Fruit fly (Drosophila melanogaster): ENCODE data around the gene CG5004.

CG5004 gene

DNA sequence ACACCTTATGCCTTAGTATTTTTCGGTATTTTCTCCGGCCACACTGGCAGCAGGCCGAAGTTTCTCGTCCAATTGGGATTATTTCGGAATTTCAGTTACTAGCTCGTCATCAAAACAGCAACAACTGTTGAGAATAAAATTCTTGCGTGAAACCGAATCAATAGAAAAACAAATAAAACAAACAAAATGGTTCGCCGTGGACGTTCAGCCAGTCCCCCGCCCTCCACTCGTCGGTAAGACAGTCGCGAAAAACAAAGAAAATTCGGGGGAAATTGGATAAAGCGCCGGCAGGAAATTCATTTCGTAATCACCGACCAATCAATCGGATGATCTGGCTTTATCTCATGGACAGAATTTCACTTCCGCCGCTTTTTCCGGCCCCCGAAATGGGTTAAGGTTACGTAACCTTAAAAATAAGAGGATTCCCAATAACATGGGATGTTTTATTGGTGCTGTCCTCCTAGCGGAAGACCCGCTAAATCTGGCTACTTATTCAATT, 41.6 kb downstream of the CG5004 start, which contains the start of gene Chchd2 (continued):
- no peak for TF ChIP-seq Hr51 (GFP tag; optimal IDR thresholded peaks at IDR 0.05)
- peak; percentile 39 for TF ChIP-seq scrt (GFP tag; optimal IDR thresholded peaks at IDR 0.05)
- TF ChIP-seq emc (GFP tag; optimal IDR thresholded peaks at IDR 0.05) = no peak
- peak in 1 of 3 experiments; percentile 40 for TF ChIP-seq Stat92E (GFP tag; optimal IDR thresholded peaks at IDR 0.05)
- TF ChIP-seq Med (GFP tag) = peak; percentile 20
- TF ChIP-seq YL-1 (GFP tag; optimal IDR thresholded peaks at IDR 0.05) = peak; percentile 75
- TF ChIP-seq sob (GFP tag; IDR thresholded peaks at IDR 0.05) = peak; percentile 6; the same call in 1 of the 2 replicates
- peak in 1 of 2 experiments; percentile 96 for TF ChIP-seq Pdp1 (GFP tag; optimal IDR thresholded peaks at IDR 0.05)
- TF ChIP-seq Dip3 (GFP tag; optimal IDR thresholded peaks at IDR 0.05) = no peak
- TF ChIP-seq CG4617 (GFP tag; optimal IDR thresholded peaks at IDR 0.05; ENCODE audit: borderline replicate concordance) = peak; percentile 44
- peak; percentile 15 for TF ChIP-seq CG10543 (GFP tag; optimal IDR thresholded peaks at IDR 0.05)
- no peak for TF ChIP-seq hkb (optimal IDR thresholded peaks at IDR 0.05)
- TF ChIP-seq hkb (GFP tag; IDR thresholded peaks at IDR 0.05) = peak; percentile 45; the same call in 1 of the 2 replicates
- peak; percentile 29 for TF ChIP-seq CG34376 (GFP tag; optimal IDR thresholded peaks at IDR 0.05)
- TF ChIP-seq bigmax (GFP tag; optimal IDR thresholded peaks at IDR 0.05) = peak; percentile 82
- peak; percentile 87 for TF ChIP-seq Sry-β (GFP tag; optimal IDR thresholded peaks at IDR 0.05)
- peak; percentile 31 for TF ChIP-seq hbn (GFP tag; IDR thresholded peaks at IDR 0.05; ENCODE audit: partially characterized antibody)
- peak; percentile 38 for TF ChIP-seq kni (GFP tag; optimal IDR thresholded peaks at IDR 0.05)
- no peak for TF ChIP-seq HmgZ (tag; optimal IDR thresholded peaks at IDR 0.05)
- TF ChIP-seq zen2 (GFP tag; IDR thresholded peaks at IDR 0.05; ENCODE audit: partially characterized antibody) = 0 out of 3 replicates have a peak, but pooled peaks have one; percentile 11
- peak; percentile 13 for TF ChIP-seq pfk (GFP tag; optimal IDR thresholded peaks at IDR 0.05)
- peak; percentile 13 for TF ChIP-seq her (GFP tag; optimal IDR thresholded peaks at IDR 0.05)
- TF ChIP-seq CG2875 (GFP tag; optimal IDR thresholded peaks at IDR 0.05) = peak; percentile 5
- TF ChIP-seq Fer3 (tag; optimal IDR thresholded peaks at IDR 0.05) = peak; percentile 11
- no peak for TF ChIP-seq ind (GFP tag; optimal IDR thresholded peaks at IDR 0.05)
- no peak for TF ChIP-seq CG12104 (GFP tag; optimal IDR thresholded peaks at IDR 0.05)
- TF ChIP-seq HLH4C (GFP tag; IDR thresholded peaks at IDR 0.05; ENCODE audit: partially characterized antibody) = peak; percentile 7; the same call in 2 of the 3 replicates
- TF ChIP-seq nom (GFP tag; optimal IDR thresholded peaks at IDR 0.05) = peak; percentile 50
- peak; percentile 22 for TF ChIP-seq PHDP (tag; optimal IDR thresholded peaks at IDR 0.05)
- TF ChIP-seq Jarid2 (GFP tag; optimal IDR thresholded peaks at IDR 0.05) = peak; percentile 61
- TF ChIP-seq CG15514 (GFP tag; optimal IDR thresholded peaks at IDR 0.05) = peak; percentile 18
- TF ChIP-seq gfzf (GFP tag; optimal IDR thresholded peaks at IDR 0.05) = peak; percentile 62
- peak; percentile 11 for TF ChIP-seq CG9797 (GFP tag; optimal IDR thresholded peaks at IDR 0.05)
- 0 out of 2 replicates have a peak, but pooled peaks have one; percentile 28 for TF ChIP-seq MBD-R2 (GFP tag; IDR thresholded peaks at IDR 0.05)
- peak; percentile 86 for TF ChIP-seq Elba2 (GFP tag; optimal IDR thresholded peaks at IDR 0.05)

DNA sequence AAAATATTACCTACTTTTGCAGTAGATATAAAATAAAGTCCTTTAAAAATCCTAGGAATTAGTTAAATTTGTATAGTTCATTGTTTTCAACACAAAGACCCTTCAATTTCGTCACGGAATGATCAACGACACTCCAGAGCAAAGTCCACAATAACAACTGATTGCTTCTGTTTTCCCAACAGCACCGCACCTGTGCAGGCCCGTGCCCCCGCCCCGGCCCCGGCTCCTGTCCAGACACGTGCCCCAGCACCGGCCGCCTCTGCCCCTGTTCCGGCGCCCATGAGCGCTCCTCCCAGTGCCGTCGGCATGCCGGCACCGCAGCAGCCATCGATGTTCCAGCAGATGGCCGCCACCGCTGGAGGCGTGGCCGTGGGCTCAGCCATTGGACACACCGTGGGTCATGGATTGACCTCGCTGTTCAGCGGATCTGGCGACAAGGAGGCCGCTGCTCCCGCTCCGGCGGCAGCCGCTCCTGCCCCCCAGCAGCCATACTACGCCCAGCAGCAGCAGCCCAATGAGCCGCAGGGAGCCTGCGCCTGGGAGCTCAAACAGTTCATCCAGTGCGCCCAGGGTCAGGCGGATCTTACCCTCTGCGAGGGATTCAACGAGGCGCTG, 42.4 kb downstream of the CG5004 start:
- TF ChIP-seq knrl (GFP tag; IDR thresholded peaks at IDR 0.05; ENCODE audit: partially characterized antibody) (no peak), zen2 (GFP tag; IDR thresholded peaks at IDR 0.05; ENCODE audit: partially characterized antibody) (no peak), en (GFP tag; optimal IDR thresholded peaks at IDR 0.05) (no peak), Six4 (GFP tag; optimal IDR thresholded peaks at IDR 0.05) (no peak), NFAT (GFP tag; IDR thresholded peaks at IDR 0.05) (no peak), CG9437 (GFP tag; optimal IDR thresholded peaks at IDR 0.05) (no peak), crol (GFP tag; IDR thresholded peaks at IDR 0.05) (peak; percentile 38; the same call in 1 of the 2 replicates), NC2α (GFP tag; optimal IDR thresholded peaks at IDR 0.05) (no peak), az2 (GFP tag; optimal IDR thresholded peaks at IDR 0.05) (no peak), CG3726 (GFP tag; IDR thresholded peaks at IDR 0.05) (no peak), slbo (GFP tag; IDR thresholded peaks at IDR 0.05) (no peak), Myb (GFP tag; optimal IDR thresholded peaks at IDR 0.05) (no peak), Mes4 (GFP tag; optimal IDR thresholded peaks at IDR 0.05) (no peak), CG6175 (GFP tag; IDR thresholded peaks at IDR 0.05) (no peak), CG15011 (GFP tag; optimal IDR thresholded peaks at IDR 0.05) (no peak), CG1792 (GFP tag; optimal IDR thresholded peaks at IDR 0.05) (no peak)

Data from whole organism, embryonic.